Worm (Caenorhabditis elegans) whole organism, L4 larva: ENCODE results near the gene mnr-1.

Experiments used
- ZK546.5 ChIP-seq, 2 experiments: sonication (generic microtip); optimal IDR thresholded peaks; 2 replicates each; lab custom pipeline; 2017; ENCODE audit warnings: missing biosample characterization in 2 of 2, missing genetic modification characterization in 2 of 2
- madf-5 ChIP-seq, 2 experiments: fragments of 200-800 bp; sonication (Bioruptor generic); IDR thresholded peaks; 2 replicates each; pipeline ENCODE4 v1.3.6; 2022; ENCODE audit warnings: missing compliant biosample characterization in 2 of 2, missing genetic modification characterization in 2 of 2
- nhr-28 ChIP-seq: fragments of 150-350 bp; optimal IDR thresholded peaks from 2 replicates; lab custom pipeline; 2014; ENCODE audit warnings: missing biosample characterization, missing genetic modification characterization
- skn-1 ChIP-seq: fragments of 150-350 bp; optimal IDR thresholded peaks from 2 replicates; lab custom pipeline; 2014; ENCODE audit warnings: missing biosample characterization, missing genetic modification characterization
- unc-130 ChIP-seq: sonication (generic microtip); optimal IDR thresholded peaks from 2 replicates; lab custom pipeline; 2016; ENCODE audit warnings: missing genetic modification reagents, missing genetic modification characterization, missing compliant biosample characterization
- ztf-11 ChIP-seq: fragments of 150-350 bp; optimal IDR thresholded peaks from 2 replicates; lab custom pipeline; 2014; ENCODE audit warnings: missing biosample characterization, missing genetic modification characterization

DNA sequence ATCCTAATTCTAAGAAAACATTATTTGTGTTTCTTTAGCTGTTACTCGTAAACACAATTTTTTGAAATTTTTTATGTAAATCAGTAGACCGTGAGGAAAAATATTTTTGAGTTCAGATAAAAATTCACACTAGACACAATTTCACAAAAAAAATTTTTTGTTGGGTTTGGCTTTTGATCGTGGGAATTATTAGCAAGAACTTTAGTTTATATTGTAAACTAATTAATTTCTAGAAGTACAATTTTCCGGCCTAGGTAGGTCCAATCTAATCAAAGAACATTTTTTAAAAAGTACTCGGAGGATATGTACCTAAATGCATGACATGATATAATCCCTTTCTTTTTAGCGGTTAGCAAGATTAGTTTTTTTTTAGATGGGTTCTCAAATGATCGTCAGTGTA is 25.7 kb downstream of the mnr-1 start:
- TF ChIP-seq unc-130 (GFP tag; lab: Kevin White, UChicago) (no peak), ZK546.5 (tag; optimal IDR thresholded peaks at IDR 0.05; lab: Kevin White, UChicago) (no peak), skn-1 (tag; lab: Kevin White, UChicago) (no peak), madf-5 (GFP tag; IDR thresholded peaks at IDR 0.05; lab: Robert Waterston, UW) (no peak), nhr-28 (tag; lab: Kevin White, UChicago) (no peak), ztf-11 (tag; lab: Kevin White, UChicago) (no peak)
